Fruit fly (Drosophila melanogaster): ENCODE results near the gene CG12170.

Gene CG12170

dm6 chr3R:5620387-5620956 lies 16.6 kb upstream of the CG12170 start (continued):
- TF ChIP-seq CoRest (tag; optimal IDR thresholded peaks at IDR 0.05) (peak; percentile 74), jing (GFP tag; optimal IDR thresholded peaks at IDR 0.05) (peak; percentile 37), CG3995 (GFP tag; optimal IDR thresholded peaks at IDR 0.05) (peak; percentile 19), CG1792 (GFP tag; optimal IDR thresholded peaks at IDR 0.05) (peak; percentile 40), CG9817 (tag; optimal IDR thresholded peaks at IDR 0.05) (peak; percentile 17), CG10565 (GFP tag; optimal IDR thresholded peaks at IDR 0.05) (no peak), CG11456 (GFP tag; IDR thresholded peaks at IDR 0.05) (peak; percentile 66; the same call in 1 of the 3 replicates), CG1647 (GFP tag; optimal IDR thresholded peaks at IDR 0.05) (peak; percentile 18), lmd (GFP tag; IDR thresholded peaks at IDR 0.05) (peak; percentile 69), cg (GFP tag; optimal IDR thresholded peaks at IDR 0.05) (no peak), CG7357 (GFP tag; IDR thresholded peaks at IDR 0.05) (peak; percentile 61; the same call in 1 of the 3 replicates), Scr (GFP tag; IDR thresholded peaks at IDR 0.05; ENCODE audit: partially characterized antibody) (no peak), sisA (GFP tag; IDR thresholded peaks at IDR 0.05) (peak; percentile 78), abd-A (tag; optimal IDR thresholded peaks at IDR 0.05) (no peak), CG17385 (GFP tag; optimal IDR thresholded peaks at IDR 0.05) (peak; percentile 57), odd (GFP tag; optimal IDR thresholded peaks at IDR 0.05) (peak; percentile 51), Sry-δ (GFP tag; optimal IDR thresholded peaks at IDR 0.05) (no peak), ssp (GFP tag; IDR thresholded peaks at IDR 0.05) (no peak), CG1832 (GFP tag; optimal IDR thresholded peaks at IDR 0.05) (no peak), Dip2 (GFP tag; IDR thresholded peaks at IDR 0.05) (no peak), CG16813 (GFP tag; IDR thresholded peaks at IDR 0.05; ENCODE audit: partially characterized antibody) (no peak), fru (optimal IDR thresholded peaks at IDR 0.05) (no peak), Nf-YB (GFP tag; optimal IDR thresholded peaks at IDR 0.05) (peak; percentile 32), toy (GFP tag; IDR thresholded peaks at IDR 0.05) (no peak), Poxn (GFP tag; IDR thresholded peaks at IDR 0.05) (no peak), Atf3 (GFP tag; optimal IDR thresholded peaks at IDR 0.05) (peak; percentile 21), sug (tag; optimal IDR thresholded peaks at IDR 0.05) (peak; percentile 13), twi (tag; optimal IDR thresholded peaks at IDR 0.05) (peak; percentile 36), CG8089 (GFP tag; optimal IDR thresholded peaks at IDR 0.05) (peak; percentile 54), chif (GFP tag; optimal IDR thresholded peaks at IDR 0.05) (peak in 1 of 2 experiments; percentile 65), Nf-YA (GFP tag; IDR thresholded peaks at IDR 0.05) (peak; percentile 35; the same call in 1 of the 2 replicates), Bteb2 (GFP tag; optimal IDR thresholded peaks at IDR 0.05) (no peak), nerfin-1 (tag; optimal IDR thresholded peaks at IDR 0.05) (peak; percentile 51), pb (GFP tag; optimal IDR thresholded peaks at IDR 0.05) (peak; percentile 50), CG13287 (GFP tag; IDR thresholded peaks at IDR 0.05; ENCODE audit: partially characterized antibody) (no peak), CTCF (GFP tag; optimal IDR thresholded peaks at IDR 0.05) (peak; percentile 4), Rfx (GFP tag; IDR thresholded peaks at IDR 0.05) (peak; percentile 46), Six4 (GFP tag; optimal IDR thresholded peaks at IDR 0.05) (peak; percentile 38), Asciz (GFP tag; optimal IDR thresholded peaks at IDR 0.05) (peak; percentile 73), CG4404 (GFP tag; IDR thresholded peaks at IDR 0.05) (peak; percentile 39; the same call in 1 of the 2 replicates), CG33213 (GFP tag; optimal IDR thresholded peaks at IDR 0.05) (no peak), CG18599 (GFP tag; optimal IDR thresholded peaks at IDR 0.05) (peak; percentile 65), CG2712 (tag; optimal IDR thresholded peaks at IDR 0.05) (peak; percentile 71), CG14441 (GFP tag; IDR thresholded peaks at IDR 0.05) (peak; percentile 50), bowl (GFP tag; IDR thresholded peaks at IDR 0.05) (0 out of 2 replicates have a peak, but pooled peaks have one; percentile 14), mld (GFP tag; IDR thresholded peaks at IDR 0.05; ENCODE audit: partially characterized antibody) (no peak), gcm (GFP tag; optimal IDR thresholded peaks at IDR 0.05) (peak; percentile 38), CG2678 (tag; optimal IDR thresholded peaks at IDR 0.05) (peak; percentile 80), ac (GFP tag; optimal IDR thresholded peaks at IDR 0.05) (no peak), cas (GFP tag; IDR thresholded peaks at IDR 0.05) (no peak), so (GFP tag; IDR thresholded peaks at IDR 0.05) (peak; percentile 44; the same call in 1 of the 3 replicates)
